Worm (Caenorhabditis elegans) whole organism, late embryonic: ENCODE data around the gene T08B6.9.

ENCODE experiments used
- C08G9.2 ChIP-seq: sonication (generic microtip); optimal IDR thresholded peaks from 2 replicates; lab custom pipeline; 2016; ENCODE audit warnings: mild to moderate bottlenecking, missing genetic modification characterization, moderate library complexity, missing compliant biosample characterization
- C38D4.7 ChIP-seq: fragments of 200-800 bp; sonication (Bioruptor generic); optimal IDR thresholded peaks from 2 replicates; lab custom pipeline; 2018; ENCODE audit warnings: mild to moderate bottlenecking, missing genetic modification characterization, moderate library complexity, missing compliant biosample characterization
- F13H6.1 ChIP-seq: sonication (generic microtip); optimal IDR thresholded peaks from 2 replicates; lab custom pipeline; 2016; ENCODE audit warnings: missing genetic modification characterization, missing compliant biosample characterization
- T23F11.4 ChIP-seq: fragments of 200-800 bp; sonication (Bioruptor generic); optimal IDR thresholded peaks from 2 replicates; lab custom pipeline; 2018; ENCODE audit warnings: mild to moderate bottlenecking, missing genetic modification characterization, missing compliant biosample characterization
- Y22D7AL.16 ChIP-seq: sonication (generic microtip); optimal IDR thresholded peaks from 2 replicates; lab custom pipeline; 2016; ENCODE audit warnings: missing genetic modification characterization, missing compliant biosample characterization
- ahr-1 ChIP-seq: sonication (generic microtip); optimal IDR thresholded peaks from 2 replicates; lab custom pipeline; 2016; ENCODE audit warnings: missing genetic modification characterization, missing compliant biosample characterization
- ceh-18 ChIP-seq: sonication (generic microtip); optimal IDR thresholded peaks from 2 replicates; lab custom pipeline; 2016; ENCODE audit warnings: missing genetic modification characterization, missing compliant biosample characterization
- ceh-19 ChIP-seq: fragments of 200-800 bp; sonication (Bioruptor generic); optimal IDR thresholded peaks from 2 replicates; lab custom pipeline; 2018; ENCODE audit warnings: mild to moderate bottlenecking, missing genetic modification characterization, missing compliant biosample characterization
- ceh-2 ChIP-seq: sonication (generic microtip); optimal IDR thresholded peaks from 2 replicates; lab custom pipeline; 2016; ENCODE audit warnings: missing genotype, missing genetic modification characterization, missing compliant biosample characterization
- ceh-24 ChIP-seq: sonication (generic microtip); optimal IDR thresholded peaks from 2 replicates; lab custom pipeline; 2016; ENCODE audit warnings: mild to moderate bottlenecking, missing genetic modification characterization, missing compliant biosample characterization
- ceh-30 ChIP-seq: fragments of 150-350 bp; optimal IDR thresholded peaks from 2 replicates; lab custom pipeline; 2014; ENCODE audit warnings: missing biosample characterization, missing genetic modification characterization
- ceh-34 ChIP-seq: sonication (generic microtip); optimal IDR thresholded peaks from 2 replicates; lab custom pipeline; 2016; ENCODE audit warnings: mild to moderate bottlenecking, missing genetic modification characterization, missing compliant biosample characterization
- ceh-45 ChIP-seq: fragments of 200-800 bp; sonication (Bioruptor generic); IDR thresholded peaks from 2 replicates; pipeline ENCODE4 v1.3.6; 2022; ENCODE audit warnings: missing genetic modification reagents, missing genetic modification characterization, missing compliant biosample characterization
- ceh-48 ChIP-seq: sonication (generic microtip); optimal IDR thresholded peaks from 2 replicates; lab custom pipeline; 2016; ENCODE audit warnings: missing genetic modification characterization, inconsistent platforms, missing compliant biosample characterization
- dmd-4 ChIP-seq: sonication (generic microtip); optimal IDR thresholded peaks from 2 replicates; lab custom pipeline; 2016; ENCODE audit warnings: borderline replicate concordance, missing genetic modification characterization, missing compliant biosample characterization
- ets-4 ChIP-seq: sonication (generic microtip); optimal IDR thresholded peaks from 2 replicates; lab custom pipeline; 2016; ENCODE audit warnings: missing genetic modification characterization, missing compliant biosample characterization
- fax-1 ChIP-seq: sonication (generic microtip); optimal IDR thresholded peaks from 2 replicates; lab custom pipeline; 2016; ENCODE audit warnings: missing genotype, missing genetic modification characterization, missing compliant biosample characterization
- fkh-10 ChIP-seq: fragments of 150-350 bp; optimal IDR thresholded peaks from 2 replicates; lab custom pipeline; 2014; ENCODE audit warnings: missing biosample characterization, missing genetic modification reagents, missing genetic modification characterization
- gmeb-2 ChIP-seq: sonication (generic microtip); optimal IDR thresholded peaks from 2 replicates; lab custom pipeline; 2016; ENCODE audit warnings: missing genetic modification characterization, inconsistent platforms, missing compliant biosample characterization
- hlh-15 ChIP-seq: sonication (generic microtip); optimal IDR thresholded peaks from 2 replicates; lab custom pipeline; 2016; ENCODE audit warnings: missing genetic modification characterization, missing compliant biosample characterization
- hlh-30 ChIP-seq: sonication (generic microtip); optimal IDR thresholded peaks from 2 replicates; lab custom pipeline; 2017; ENCODE audit warnings: antibody characterized with exemption, missing genetic modification characterization, missing compliant biosample characterization; ENCODE audit not compliant: insufficient read depth
- hlh-6 ChIP-seq: sonication (generic microtip); optimal IDR thresholded peaks from 2 replicates; lab custom pipeline; 2016; ENCODE audit warnings: missing genotype, missing genetic modification characterization, missing compliant biosample characterization
- lim-6 ChIP-seq: sonication (generic microtip); optimal IDR thresholded peaks from 2 replicates; lab custom pipeline; 2016; ENCODE audit warnings: missing genetic modification characterization, missing compliant biosample characterization
- madf-2 ChIP-seq: sonication (generic microtip); optimal IDR thresholded peaks from 2 replicates; lab custom pipeline; 2017; ENCODE audit warnings: missing genetic modification characterization, missing compliant biosample characterization
- mec-3 ChIP-seq: sonication (generic microtip); optimal IDR thresholded peaks from 2 replicates; lab custom pipeline; 2016; ENCODE audit warnings: borderline replicate concordance, missing genetic modification characterization, missing compliant biosample characterization
- nhr-11 ChIP-seq: fragments of 150-350 bp; optimal IDR thresholded peaks from 2 replicates; lab custom pipeline; 2014; ENCODE audit warnings: missing biosample characterization, missing genetic modification characterization
- npax-4 ChIP-seq: sonication (generic microtip); optimal IDR thresholded peaks from 2 replicates; lab custom pipeline; 2016; ENCODE audit warnings: missing genetic modification characterization, missing compliant biosample characterization
- pat-9 ChIP-seq: fragments of 200-800 bp; sonication (Bioruptor generic); optimal IDR thresholded peaks from 2 replicates; lab custom pipeline; 2018; ENCODE audit warnings: mild to moderate bottlenecking, missing genetic modification characterization, moderate library complexity, missing compliant biosample characterization
- pha-2 ChIP-seq: sonication (generic microtip); optimal IDR thresholded peaks from 2 replicates; lab custom pipeline; 2017; ENCODE audit warnings: mild to moderate bottlenecking, missing genetic modification characterization, missing compliant biosample characterization
- pqm-1 ChIP-seq: sonication (generic microtip); optimal IDR thresholded peaks from 2 replicates; lab custom pipeline; 2016; ENCODE audit warnings: missing genetic modification characterization, missing compliant biosample characterization
- pros-1 ChIP-seq: fragments of 150-350 bp; optimal IDR thresholded peaks from 2 replicates; lab custom pipeline; 2014; ENCODE audit warnings: missing biosample characterization, missing genetic modification reagents, missing genetic modification characterization
- tbx-2 ChIP-seq: sonication (generic microtip); optimal IDR thresholded peaks from 2 replicates; lab custom pipeline; 2016; ENCODE audit warnings: missing genetic modification characterization, missing compliant biosample characterization
- ttx-3 ChIP-seq: sonication (generic microtip); optimal IDR thresholded peaks from 2 replicates; lab custom pipeline; 2016; ENCODE audit warnings: missing genetic modification reagents, missing genetic modification characterization, missing compliant biosample characterization
- unc-3 ChIP-seq, 2 experiments: fragments of 200-800 bp in 1 of 2; sonication (Bioruptor generic) in 1 of 2; sonication (generic microtip) in 1 of 2; conservative IDR thresholded peaks in 1 of 2; optimal IDR thresholded peaks in 1 of 2; 2 replicates each; pipeline versions ENCODE4 v1.3.6 to Lab custom; 2016 to 2022; ENCODE audit warnings: missing compliant biosample characterization in 2 of 2, missing genetic modification characterization in 2 of 2, missing genetic modification reagents in 1 of 2
- unc-42 ChIP-seq: sonication (generic microtip); optimal IDR thresholded peaks from 2 replicates; lab custom pipeline; 2016; ENCODE audit warnings: missing genotype, missing genetic modification characterization, missing compliant biosample characterization
- unc-86 ChIP-seq: sonication (generic microtip); optimal IDR thresholded peaks from 2 replicates; lab custom pipeline; 2016; ENCODE audit warnings: missing genetic modification characterization, missing compliant biosample characterization
- zip-5 ChIP-seq: sonication (generic microtip); optimal IDR thresholded peaks from 2 replicates; lab custom pipeline; 2016; ENCODE audit warnings: missing genetic modification characterization, missing compliant biosample characterization

The T08B6.9 gene

DNA sequence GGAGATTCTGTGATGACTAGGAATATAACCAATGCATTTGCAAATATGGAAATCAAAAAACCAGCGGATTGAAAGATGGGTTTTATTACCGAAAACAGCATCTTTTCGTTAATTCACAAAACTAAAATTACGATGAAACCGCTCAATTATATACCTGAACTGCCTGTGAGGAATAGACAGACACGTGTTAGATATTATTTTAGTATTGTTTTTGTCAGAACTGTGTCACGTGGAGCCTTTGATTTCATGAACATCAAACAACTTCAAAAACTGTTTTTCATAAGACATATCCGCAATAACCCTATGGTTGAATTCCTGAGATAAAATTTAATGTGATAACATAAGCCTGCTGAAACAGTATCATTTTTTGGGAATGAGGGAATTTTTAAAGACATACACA, 13.3 kb downstream of the T08B6.9 start, which contains the start of gene str-161:
Gene str-161 (minus strand): TSS at position 101 of the 400 bp plus-strand sequence.
- TF ChIP-seq C38D4.7 (no peak), ceh-24 (tag; lab: Kevin White, UChicago) (no peak), C08G9.2 (tag; lab: Kevin White, UChicago) (no peak), ceh-30 (tag; lab: Kevin White, UChicago) (no peak), ceh-34 (tag; lab: Kevin White, UChicago) (no peak), ceh-45 (GFP tag; lab: Robert Waterston, UW) (no peak), pha-2 (tag; lab: Kevin White, UChicago) (no peak), mec-3 (tag; lab: Kevin White, UChicago) (no peak), npax-4 (tag; lab: Kevin White, UChicago) (no peak)
- TF ChIP-seq, all 69 proteins: peak for 0

DNA sequence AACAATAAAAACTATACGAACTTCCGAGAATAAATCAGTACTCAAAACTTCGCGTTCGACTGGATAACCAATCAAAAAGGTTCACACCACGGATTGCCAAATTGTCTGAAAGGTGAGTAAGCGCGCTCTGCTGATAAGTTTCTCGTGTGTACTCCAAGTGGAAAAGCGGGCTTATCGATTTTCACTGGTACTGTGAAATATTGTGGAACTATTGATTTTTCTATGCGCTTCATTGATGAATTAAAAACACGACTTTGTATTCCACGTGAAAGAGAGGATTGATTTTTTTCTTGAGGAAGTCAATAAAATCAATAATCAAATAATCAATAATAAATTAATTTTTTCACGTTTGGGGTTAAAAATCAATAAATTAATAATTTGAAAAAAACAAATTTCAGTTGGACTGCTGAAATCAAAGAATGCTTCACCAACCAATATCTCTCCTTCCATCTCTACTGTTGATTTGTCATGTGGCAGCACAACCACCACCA, 15.0 kb downstream of the T08B6.9 start, which contains the start of gene T08B6.4:
Gene T08B6.4 (plus strand): TSS at position 51 of the 491 bp plus-strand sequence.
- TF ChIP-seq C08G9.2 (tag; lab: Kevin White, UChicago) (no peak), fkh-10 (no peak), ceh-18 (no peak), F13H6.1 (tag; lab: Kevin White, UChicago) (no peak), mec-3 (tag; lab: Kevin White, UChicago) (no peak), ceh-19 (GFP tag; lab: Kevin White, UChicago) (no peak)

DNA sequence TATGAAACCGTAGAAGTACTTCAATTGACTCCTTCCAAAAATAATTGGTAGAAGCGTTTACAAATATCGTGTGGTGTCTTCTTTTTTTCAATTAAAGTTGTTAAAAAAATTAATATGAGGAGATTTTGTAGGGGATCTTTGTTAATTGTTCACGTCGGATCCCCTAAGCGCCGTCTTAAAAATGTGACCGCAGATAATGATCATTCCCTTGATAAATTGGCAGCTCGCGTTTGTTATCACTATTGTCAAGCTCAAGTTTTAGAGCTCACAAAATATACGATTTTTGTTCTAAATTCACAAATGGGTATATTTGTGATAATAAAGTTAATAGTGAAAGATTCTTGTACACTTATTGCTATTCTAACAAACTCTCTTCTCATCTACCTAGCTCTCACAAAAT, 18.4 kb downstream of the T08B6.9 start, which contains the start of gene str-159:
Gene str-159 (plus strand): TSS at position 301 of the 400 bp plus-strand sequence.
- TF ChIP-seq zip-5 (no peak), pros-1 (tag; lab: Kevin White, UChicago) (no peak), T23F11.4 (no peak), pha-2 (tag; lab: Kevin White, UChicago) (no peak), pat-9 (tag; lab: Kevin White, UChicago) (no peak), npax-4 (tag; lab: Kevin White, UChicago) (no peak)

DNA sequence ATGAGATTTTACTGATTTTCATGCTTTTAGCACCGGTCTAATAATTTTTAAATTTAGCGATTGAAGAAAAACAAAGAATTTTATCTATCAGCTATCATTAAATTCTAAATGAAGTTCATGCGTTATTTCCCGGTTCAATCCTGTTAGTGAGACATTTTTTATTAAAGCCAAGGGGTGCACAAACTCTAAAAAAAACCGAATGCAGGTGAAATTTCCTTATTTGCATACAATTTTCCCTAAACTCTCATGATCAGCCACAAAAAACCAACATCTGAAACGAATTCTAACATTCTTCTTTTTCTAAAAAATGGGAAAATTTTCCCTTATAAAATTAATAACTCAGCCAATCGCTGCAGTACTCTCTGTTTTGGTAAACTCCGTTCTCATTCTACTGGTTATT, 22.4 kb downstream of the T08B6.9 start, which contains the start of gene str-156:
Gene str-156 (plus strand): TSS at position 301 of the 400 bp plus-strand sequence.
- TF ChIP-seq fkh-10 = no peak
- no peak for TF ChIP-seq tbx-2
- no peak for TF ChIP-seq lim-6 (tag; lab: Kevin White, UChicago)

DNA sequence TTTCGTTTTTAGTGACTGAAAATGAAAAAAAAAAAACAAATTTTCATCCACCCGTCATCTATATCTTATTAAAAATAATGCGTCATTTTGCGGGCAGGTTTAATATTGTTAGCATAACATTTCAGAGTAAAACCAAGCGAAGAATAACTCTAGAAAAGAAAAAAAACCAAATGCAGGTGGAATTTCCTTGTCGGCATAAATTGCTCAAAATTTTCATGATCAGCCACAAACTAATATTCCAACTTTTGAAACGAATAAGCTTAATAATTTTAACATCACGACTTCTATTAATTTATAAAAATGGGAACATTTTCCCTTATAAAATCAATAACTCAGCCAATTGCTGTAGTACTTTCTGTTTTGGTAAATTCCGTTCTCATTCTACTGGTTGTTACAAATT, 25.0 kb downstream of the T08B6.9 start, which contains the start of gene str-155:
Gene str-155 (plus strand): TSS at position 301 of the 400 bp plus-strand sequence.
- TF ChIP-seq hlh-30 (tag; lab: Kevin White, UChicago) (no peak), unc-42 (tag; lab: Kevin White, UChicago) (no peak), unc-86 (no peak), unc-3 (GFP tag; conservative IDR thresholded peaks at IDR 0.05; lab: Robert Waterston, UW) (no peak), unc-3 (tag; optimal IDR thresholded peaks at IDR 0.05; lab: Kevin White, UChicago) (no peak), pros-1 (tag; lab: Kevin White, UChicago) (no peak), hlh-15 (no peak), ceh-2 (tag; lab: Kevin White, UChicago) (no peak), C08G9.2 (tag; lab: Kevin White, UChicago) (no peak)
- TF ChIP-seq, all 69 proteins: peak for 0

DNA sequence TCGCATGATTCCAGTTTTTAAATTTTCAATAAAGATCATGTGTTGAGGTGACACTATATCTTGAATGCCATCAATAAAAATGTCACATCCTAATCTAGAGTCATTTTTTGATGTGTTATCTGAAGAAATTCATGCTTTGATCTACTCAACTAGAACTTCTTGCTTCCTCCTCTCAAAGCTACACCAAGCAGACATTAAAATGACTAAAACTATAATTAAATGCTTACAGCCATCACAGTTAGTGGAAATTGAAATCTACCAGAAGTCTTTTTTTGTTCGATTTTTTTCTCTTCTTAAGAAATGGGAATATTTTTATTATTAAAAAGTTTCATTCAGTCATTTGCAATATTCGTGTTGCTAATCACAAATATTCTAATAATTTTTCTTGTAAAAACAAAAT, 27.1 kb downstream of the T08B6.9 start, which contains the start of gene str-158:
Gene str-158 (plus strand): TSS at position 301 of the 400 bp plus-strand sequence.
- no peak for TF ChIP-seq Y22D7AL.16
- no peak for TF ChIP-seq gmeb-2 (tag; lab: Kevin White, UChicago)
- TF ChIP-seq nhr-11 = no peak
- no peak for TF ChIP-seq F13H6.1 (tag; lab: Kevin White, UChicago)
- TF ChIP-seq ttx-3 (tag; lab: Kevin White, UChicago) = no peak
- no peak for TF ChIP-seq fax-1 (tag; lab: Kevin White, UChicago)
- TF ChIP-seq ceh-19 (GFP tag; lab: Kevin White, UChicago) = no peak
- TF ChIP-seq pros-1 (tag; lab: Kevin White, UChicago) = no peak
- no peak for TF ChIP-seq ceh-30 (tag; lab: Kevin White, UChicago)
- no peak for TF ChIP-seq T23F11.4
- no peak for TF ChIP-seq madf-2 (tag; lab: Kevin White, UChicago)
- no peak for TF ChIP-seq pqm-1 (tag; lab: Kevin White, UChicago)
- TF ChIP-seq dmd-4 (tag; lab: Kevin White, UChicago) = no peak
- TF ChIP-seq ceh-48 = no peak
- TF ChIP-seq hlh-6 (tag; lab: Kevin White, UChicago) = no peak
- TF ChIP-seq ets-4 (tag; lab: Kevin White, UChicago) = no peak
- TF ChIP-seq ahr-1 (tag; lab: Kevin White, UChicago) = no peak
- no peak for TF ChIP-seq hlh-30 (tag; lab: Kevin White, UChicago)
- TF ChIP-seq ceh-18 = no peak
